Worm (Caenorhabditis elegans) whole organism, L4 larva: ENCODE data around the gene samp-1.

ENCODE experiments used
- F49E8.2 ChIP-seq: sonication (generic microtip); optimal IDR thresholded peaks from 2 replicates; lab custom pipeline; 2016; ENCODE audit warnings: missing compliant biosample characterization, mild to moderate bottlenecking, missing genetic modification characterization, borderline replicate concordance
- T26A8.4 ChIP-seq: fragments of 200-800 bp; sonication (Bioruptor generic); IDR thresholded peaks from 2 replicates; pipeline ENCODE4 v1.3.6; 2022; ENCODE audit warnings: missing genetic modification characterization, missing compliant biosample characterization
- Y105C5A.15 ChIP-seq: fragments of 200-800 bp; sonication (Bioruptor generic); IDR thresholded peaks from 2 replicates; pipeline ENCODE4 v1.3.6; 2022; ENCODE audit warnings: missing genetic modification characterization, missing compliant biosample characterization
- Y48G9A.11 ChIP-seq: fragments of 200-800 bp; sonication (Bioruptor generic); IDR thresholded peaks from 2 replicates; pipeline ENCODE4 v1.3.6; 2022; ENCODE audit warnings: missing genetic modification reagents, missing genetic modification characterization, missing compliant biosample characterization
- aha-1 ChIP-seq: fragments of 150-350 bp; peaks from one replicate; lab custom pipeline; 2014; ENCODE audit warnings: missing biosample characterization, missing genetic modification characterization
- ceh-28 ChIP-seq: fragments of 150-350 bp; optimal IDR thresholded peaks from 2 replicates; lab custom pipeline; 2014; ENCODE audit warnings: missing biosample characterization, missing genetic modification reagents, missing genetic modification characterization
- ceh-82 ChIP-seq: sonication (generic microtip); optimal IDR thresholded peaks from 2 replicates; lab custom pipeline; 2017; ENCODE audit warnings: missing biosample characterization, missing genetic modification characterization
- cey-2 ChIP-seq: sonication (generic microtip); optimal IDR thresholded peaks from 3 replicates; lab custom pipeline; 2017; ENCODE audit warnings: missing genetic modification characterization, mild to moderate bottlenecking, missing compliant biosample characterization, antibody characterized with exemption, borderline replicate concordance; ENCODE audit not compliant: insufficient read depth
- daf-12 ChIP-seq: fragments of 150-350 bp; optimal IDR thresholded peaks from 2 replicates; lab custom pipeline; 2014; ENCODE audit warnings: missing biosample characterization, missing genetic modification reagents, missing genetic modification characterization
- daf-16 ChIP-seq, 3 experiments: sonication (generic microtip); optimal IDR thresholded peaks; 2 replicates each; lab custom pipeline; 2016 to 2017; ENCODE audit warnings: missing genetic modification characterization in 3 of 3, missing genetic modification reagents in 3 of 3, mild to moderate bottlenecking in 2 of 3, missing compliant biosample characterization in 2 of 3, missing biosample characterization in 1 of 3, moderate library complexity in 1 of 3
- daf-19 ChIP-seq: fragments of 200-800 bp; sonication (Bioruptor generic); conservative IDR thresholded peaks from 2 replicates; pipeline ENCODE4 v1.3.6; 2022; ENCODE audit warnings: missing genetic modification characterization, missing compliant biosample characterization
- dmd-6 ChIP-seq: fragments of 200-800 bp; sonication (Bioruptor generic); IDR thresholded peaks from 2 replicates; pipeline ENCODE4 v1.3.6; 2022; ENCODE audit warnings: missing genetic modification reagents, missing genetic modification characterization, missing compliant biosample characterization
- dmd-8 ChIP-seq: fragments of 200-800 bp; sonication (Bioruptor generic); IDR thresholded peaks from 2 replicates; pipeline ENCODE4 v1.3.6; 2022; ENCODE audit warnings: missing genetic modification characterization, missing compliant biosample characterization
- fkh-10 ChIP-seq: fragments of 150-350 bp; optimal IDR thresholded peaks from 2 replicates; lab custom pipeline; 2014; ENCODE audit warnings: missing biosample characterization, missing genetic modification reagents, missing genetic modification characterization
- fos-1 ChIP-seq: fragments of 150-350 bp; optimal IDR thresholded peaks from 2 replicates; lab custom pipeline; 2014; ENCODE audit warnings: missing biosample characterization, missing genetic modification characterization
- hlh-11 ChIP-seq: fragments of 200-800 bp; sonication (Bioruptor generic); optimal IDR thresholded peaks from 2 replicates; lab custom pipeline; 2018; ENCODE audit warnings: mild to moderate bottlenecking, missing genetic modification characterization, missing compliant biosample characterization
- hlh-30 ChIP-seq: sonication (generic microtip); optimal IDR thresholded peaks from 2 replicates; lab custom pipeline; 2017; ENCODE audit warnings: antibody characterized with exemption, mild to moderate bottlenecking, missing genetic modification characterization, missing compliant biosample characterization; ENCODE audit not compliant: insufficient read depth
- lin-38 ChIP-seq: fragments of 200-800 bp; sonication (Bioruptor generic); IDR thresholded peaks from 2 replicates; pipeline ENCODE4 v1.3.6; 2022; ENCODE audit warnings: missing genetic modification reagents, missing genetic modification characterization, missing compliant biosample characterization
- lsy-2 ChIP-seq, 2 experiments: fragments of 150-350 bp in 1 of 2; sonication (generic microtip) in 1 of 2; optimal IDR thresholded peaks; 2 replicates each; lab custom pipeline; 2014 to 2017; ENCODE audit warnings: missing biosample characterization in 2 of 2, missing genetic modification characterization in 2 of 2
- madf-9 ChIP-seq: fragments of 200-800 bp; sonication (Bioruptor generic); conservative IDR thresholded peaks from 2 replicates; pipeline ENCODE4 v1.3.6; 2022; ENCODE audit warnings: missing genetic modification reagents, missing genetic modification characterization, missing compliant biosample characterization
- mdl-1 ChIP-seq, 2 experiments: fragments of 150-350 bp in 1 of 2; sonication (generic microtip) in 1 of 2; optimal IDR thresholded peaks; 2 replicates each; lab custom pipeline; 2014 to 2017; ENCODE audit warnings: missing biosample characterization in 2 of 2, missing genetic modification characterization in 2 of 2
- mdt-29 ChIP-seq: fragments of 200-800 bp; sonication (Bioruptor generic); IDR thresholded peaks from 2 replicates; pipeline ENCODE4 v1.3.6; 2022; ENCODE audit warnings: missing genetic modification reagents, missing genetic modification characterization, missing compliant biosample characterization
- mes-2 ChIP-seq: sonication (generic microtip); optimal IDR thresholded peaks from 2 replicates; lab custom pipeline; 2016; ENCODE audit warnings: missing genotype, mild to moderate bottlenecking, missing genetic modification characterization, missing compliant biosample characterization; ENCODE audit not compliant: poor library complexity, severe bottlenecking
- mxl-3 ChIP-seq: fragments of 200-800 bp; sonication (Bioruptor generic); optimal IDR thresholded peaks from 2 replicates; lab custom pipeline; 2018; ENCODE audit warnings: mild to moderate bottlenecking, missing genetic modification characterization, missing compliant biosample characterization
- nhr-11 ChIP-seq: fragments of 150-350 bp; optimal IDR thresholded peaks from 2 replicates; lab custom pipeline; 2014; ENCODE audit warnings: missing biosample characterization, missing genetic modification characterization
- nhr-237 ChIP-seq: sonication (generic microtip); optimal IDR thresholded peaks from 2 replicates; lab custom pipeline; 2017; ENCODE audit warnings: missing biosample characterization, missing genetic modification characterization
- nhr-25 ChIP-seq: sonication (generic microtip); optimal IDR thresholded peaks from 2 replicates; lab custom pipeline; 2017; ENCODE audit warnings: missing genetic modification characterization, mild to moderate bottlenecking, missing compliant biosample characterization, antibody characterized with exemption, moderate library complexity, borderline replicate concordance; ENCODE audit not compliant: insufficient read depth
- nhr-28 ChIP-seq: fragments of 150-350 bp; optimal IDR thresholded peaks from 2 replicates; lab custom pipeline; 2014; ENCODE audit warnings: missing biosample characterization, missing genetic modification characterization
- nhr-6 ChIP-seq: fragments of 150-350 bp; optimal IDR thresholded peaks from 2 replicates; lab custom pipeline; 2014; ENCODE audit warnings: missing biosample characterization, missing genetic modification characterization
- pha-4 ChIP-seq, 2 experiments: fragments of 150-350 bp in 1 of 2; fragments of 200-800 bp in 1 of 2; sonication (Bioruptor generic) in 1 of 2; IDR thresholded peaks in 1 of 2; optimal IDR thresholded peaks in 1 of 2; 2 replicates each; pipeline versions ENCODE4 v1.3.6 to Lab custom; 2014 to 2022; ENCODE audit warnings: missing genetic modification characterization in 2 of 2, missing genetic modification reagents in 2 of 2, missing biosample characterization in 1 of 2, missing compliant biosample characterization in 1 of 2
- php-3 ChIP-seq: fragments of 200-800 bp; sonication (Bioruptor generic); IDR thresholded peaks from 2 replicates; pipeline ENCODE4 v1.3.6; 2022; ENCODE audit warnings: missing genetic modification reagents, missing genetic modification characterization, missing compliant biosample characterization
- pqm-1 ChIP-seq: sonication (generic microtip); optimal IDR thresholded peaks from 2 replicates; lab custom pipeline; 2017; ENCODE audit warnings: missing biosample characterization, missing genetic modification characterization
- rbr-2 ChIP-seq: sonication (generic microtip); optimal IDR thresholded peaks from 2 replicates; lab custom pipeline; 2016; ENCODE audit warnings: missing genotype, missing genetic modification characterization, missing compliant biosample characterization
- saeg-2 ChIP-seq: fragments of 200-800 bp; sonication (Bioruptor generic); IDR thresholded peaks from 2 replicates; pipeline ENCODE4 v1.3.6; 2022; ENCODE audit warnings: missing genetic modification reagents, missing genetic modification characterization, missing compliant biosample characterization
- sdz-12 ChIP-seq: fragments of 200-800 bp; sonication (Bioruptor generic); optimal IDR thresholded peaks from 2 replicates; lab custom pipeline; 2018; ENCODE audit warnings: mild to moderate bottlenecking, missing genetic modification characterization, missing compliant biosample characterization
- set-16 ChIP-seq: fragments of 200-800 bp; sonication (Bioruptor generic); IDR thresholded peaks from 2 replicates; pipeline ENCODE4 v1.3.6; 2022; ENCODE audit warnings: missing genetic modification reagents, missing genetic modification characterization, missing compliant biosample characterization
- spr-1 ChIP-seq: sonication (generic microtip); optimal IDR thresholded peaks from 2 replicates; lab custom pipeline; 2016; ENCODE audit warnings: mild to moderate bottlenecking, missing genetic modification characterization, missing compliant biosample characterization
- spr-3 ChIP-seq: fragments of 200-800 bp; sonication (Bioruptor generic); optimal IDR thresholded peaks from 2 replicates; lab custom pipeline; 2018; ENCODE audit warnings: mild to moderate bottlenecking, missing genetic modification characterization, missing compliant biosample characterization
- tag-97 ChIP-seq: fragments of 200-800 bp; sonication (Bioruptor generic); IDR thresholded peaks from 2 replicates; pipeline ENCODE4 v1.3.6; 2022; ENCODE audit warnings: missing genetic modification characterization, missing compliant biosample characterization
- tra-1 ChIP-seq: fragments of 200-800 bp; sonication (Bioruptor generic); IDR thresholded peaks from 2 replicates; pipeline ENCODE4 v1.3.6; 2022; ENCODE audit warnings: missing genetic modification reagents, missing genetic modification characterization, missing compliant biosample characterization
- unc-62 ChIP-seq, 3 experiments: fragments of 150-350 bp in 1 of 3; sonication (generic microtip); optimal IDR thresholded peaks in 2 of 3; peaks in 1 of 3; 1 replicate in 1 of 3; 2 replicates in 2 of 3; lab custom pipeline; 2014 to 2017; ENCODE audit warnings: missing biosample characterization in 3 of 3, missing genetic modification characterization in 3 of 3, missing genetic modification reagents in 3 of 3, missing genotype in 1 of 3

Gene samp-1

ce11 chrII:11333846-11334638, 31.4 kb downstream of the samp-1 start (continued):
- TF ChIP-seq pha-4 (GFP tag; IDR thresholded peaks at IDR 0.05; lab: Robert Waterston, UW), result peak; percentile 65; the same call in 1 of the 2 replicates
- no peak for TF ChIP-seq pha-4 (tag; optimal IDR thresholded peaks at IDR 0.05; lab: Kevin White, UChicago)
- 0 out of 2 replicates have a peak, but pooled peaks have one; percentile 15 for TF ChIP-seq set-16 (GFP tag; lab: Robert Waterston, UW)
- peak in 1 of 2 experiments; percentile 25 for TF ChIP-seq mdl-1 (tag; optimal IDR thresholded peaks at IDR 0.05; lab: Kevin White, UChicago)
- peak; percentile 8; the same call in 1 of the 2 replicates for TF ChIP-seq mdt-29 (GFP tag; lab: Robert Waterston, UW)
- TF ChIP-seq hlh-30 (tag; lab: Kevin White, UChicago), result peak; percentile 28
- TF ChIP-seq T26A8.4, result peak; percentile 45; the same call in 1 of the 2 replicates
- TF ChIP-seq daf-19 (GFP tag; lab: Robert Waterston, UW), result peak; percentile 35; the same call in 1 of the 2 replicates
- peak; percentile 77 for TF ChIP-seq mxl-3 (GFP tag; lab: Kevin White, UChicago)
- TF ChIP-seq madf-9 (GFP tag; lab: Robert Waterston, UW), result peak; percentile 62; the same call in 1 of the 2 replicates
- TF ChIP-seq nhr-237, result no peak
- TF ChIP-seq Y105C5A.15 (GFP tag; lab: Robert Waterston, UW), result peak; percentile 84; the same call in 1 of the 2 replicates
- 0 out of 2 replicates have a peak, but pooled peaks have one; percentile 63 for TF ChIP-seq dmd-8 (GFP tag; lab: Robert Waterston, UW)
- TF ChIP-seq spr-1 (tag; lab: Kevin White, UChicago), result no peak
- peak in 1 of 2 experiments; percentile 90 for TF ChIP-seq unc-62 (GFP tag; optimal IDR thresholded peaks at IDR 0.05 in 1 of 2; lab: Kevin White, UChicago)
- TF ChIP-seq unc-62 (tag; optimal IDR thresholded peaks at IDR 0.05; lab: Kevin White, UChicago), result no peak
- TF ChIP-seq hlh-11 (tag; lab: Kevin White, UChicago), result peak; percentile 67
- TF ChIP-seq tra-1, result peak; percentile 48; the same call in 1 of the 2 replicates
- peak; percentile 64 for TF ChIP-seq lin-38 (GFP tag; lab: Robert Waterston, UW)
- TF ChIP-seq php-3, result peak; percentile 31; the same call in 1 of the 2 replicates
- TF ChIP-seq ceh-28, result no peak
- peak; percentile 39; the same call in 1 of the 2 replicates for TF ChIP-seq saeg-2
- peak; percentile 41 for TF ChIP-seq dmd-6 (GFP tag; lab: Robert Waterston, UW)
- peak; percentile 15 for TF ChIP-seq mes-2 (tag; lab: Kevin White, UChicago)
- TF ChIP-seq pqm-1 (tag; lab: Kevin White, UChicago), result no peak
- TF ChIP-seq daf-12 (tag; lab: Kevin White, UChicago), result no peak
- no peak for TF ChIP-seq sdz-12
- TF ChIP-seq tag-97 (GFP tag; lab: Robert Waterston, UW), result no peak
- TF ChIP-seq fos-1, result no peak
- peak; percentile 45; the same call in 1 of the 2 replicates for TF ChIP-seq Y48G9A.11 (GFP tag; lab: Robert Waterston, UW)
- no peak for TF ChIP-seq daf-16 (GFP tag; optimal IDR thresholded peaks at IDR 0.05; lab: Kevin White, UChicago)
- peak; percentile 41 for TF ChIP-seq daf-16 (tag; optimal IDR thresholded peaks at IDR 0.05; lab: Kevin White, UChicago)
- peak; percentile 10 for TF ChIP-seq nhr-28 (tag; lab: Kevin White, UChicago)

- no peak for TF ChIP-seq nhr-25 (tag; lab: Kevin White, UChicago)
- TF ChIP-seq unc-62 (GFP tag; optimal IDR thresholded peaks at IDR 0.05 in 1 of 2; lab: Kevin White, UChicago), result peak in 1 of 2 experiments; percentile 84
- no peak for TF ChIP-seq unc-62 (tag; optimal IDR thresholded peaks at IDR 0.05; lab: Kevin White, UChicago)
- TF ChIP-seq nhr-11 (tag; lab: Kevin White, UChicago), result no peak
- TF ChIP-seq nhr-6 (tag; lab: Kevin White, UChicago), result no peak
- no peak for TF ChIP-seq ceh-82 (tag; lab: Kevin White, UChicago)
- TF ChIP-seq F49E8.2 (tag; lab: Kevin White, UChicago), result no peak
- TF ChIP-seq lsy-2 (tag; optimal IDR thresholded peaks at IDR 0.05; lab: Kevin White, UChicago), result peak in 1 of 2 experiments; percentile 8
- no peak for TF ChIP-seq cey-2 (tag; lab: Kevin White, UChicago)
- TF ChIP-seq fkh-10 (GFP tag; lab: Kevin White, UChicago), result peak; percentile 90
- TF ChIP-seq aha-1 (tag; lab: Kevin White, UChicago), result peak; percentile 80
- TF ChIP-seq mxl-3 (GFP tag; lab: Kevin White, UChicago), result no peak
- peak; percentile 2 for TF ChIP-seq rbr-2 (tag; lab: Kevin White, UChicago)
- no peak for TF ChIP-seq spr-3 (GFP tag; lab: Kevin White, UChicago)
Measured at ce11 chrII:11335670-11336069, 33.0 kb downstream of the samp-1 start.
